Worm (Caenorhabditis elegans) whole organism, L4/young adult: Measurements from ENCODE around the gene pbo-1.

ENCODE experiments used
- W03F9.2 ChIP-seq: fragments of 150-350 bp; optimal IDR thresholded peaks from 2 replicates; lab custom pipeline; 2014; ENCODE audit warnings: missing biosample characterization, missing genetic modification characterization
- dao-5 ChIP-seq: sonication (generic microtip); optimal IDR thresholded peaks from 2 replicates; lab custom pipeline; 2016; ENCODE audit warnings: missing genotype, missing genetic modification characterization, moderate library complexity, missing compliant biosample characterization
- him-1 ChIP-seq: sonication (generic microtip); optimal IDR thresholded peaks from 2 replicates; lab custom pipeline; 2016; ENCODE audit warnings: missing genotype, missing genetic modification reagents, missing genetic modification characterization, missing compliant biosample characterization

- no peak for TF ChIP-seq him-1 (tag; lab: Kevin White, UChicago)
- TF ChIP-seq dao-5 (tag; lab: Kevin White, UChicago) = no peak
- TF ChIP-seq W03F9.2 (tag; lab: Kevin White, UChicago) = no peak
Measured at ce11 chrIII:2724992-2725220, 38.6 kb upstream of the pbo-1 start, which contains the start of gene Y71H2AM.11.
